Worm (Caenorhabditis elegans) whole organism, mixed stage, embryonic: Measurements from ENCODE around the gene Y73F8A.14.

Experiments
- elt-3 ChIP-seq: fragments of 150-350 bp; optimal IDR thresholded peaks from 2 replicates; lab custom pipeline; 2014; ENCODE audit warnings: missing biosample characterization, missing genetic modification characterization
- flh-1 ChIP-seq: fragments of 200-800 bp; sonication (Bioruptor generic); optimal IDR thresholded peaks from 2 replicates; lab custom pipeline; 2018; ENCODE audit warnings: mild to moderate bottlenecking, missing genetic modification characterization, moderate library complexity, missing compliant biosample characterization
- lin-13 ChIP-seq: fragments of 150-350 bp; optimal IDR thresholded peaks from 2 replicates; lab custom pipeline; 2014; ENCODE audit warnings: missing biosample characterization, missing genetic modification characterization
- lsy-2 ChIP-seq: fragments of 150-350 bp; optimal IDR thresholded peaks from 2 replicates; lab custom pipeline; 2014; ENCODE audit warnings: missing biosample characterization, missing genetic modification characterization
- mab-5 ChIP-seq: fragments of 150-350 bp; optimal IDR thresholded peaks from 2 replicates; lab custom pipeline; 2014; ENCODE audit warnings: missing biosample characterization, missing genetic modification characterization
- mep-1 ChIP-seq: fragments of 150-350 bp; optimal IDR thresholded peaks from 2 replicates; lab custom pipeline; 2017; ENCODE audit warnings: missing biosample characterization, missing genetic modification reagents, missing genetic modification characterization, inconsistent platforms
- nhr-12 ChIP-seq: fragments of 150-350 bp; optimal IDR thresholded peaks from 2 replicates; lab custom pipeline; 2014; ENCODE audit warnings: missing biosample characterization, missing genetic modification characterization
- pha-4 ChIP-seq: fragments of 150-350 bp; optimal IDR thresholded peaks from 2 replicates; lab custom pipeline; 2018; ENCODE audit warnings: missing biosample characterization, missing genetic modification reagents, missing genetic modification characterization
- snpc-4 ChIP-seq: fragments of 150-350 bp; optimal IDR thresholded peaks from 2 replicates; lab custom pipeline; 2014; ENCODE audit warnings: missing biosample characterization, missing genetic modification characterization
- sptf-1 ChIP-seq: sonication (generic microtip); optimal IDR thresholded peaks from 2 replicates; lab custom pipeline; 2017; ENCODE audit warnings: mild to moderate bottlenecking, missing genetic modification characterization, moderate library complexity, missing compliant biosample characterization

DNA sequence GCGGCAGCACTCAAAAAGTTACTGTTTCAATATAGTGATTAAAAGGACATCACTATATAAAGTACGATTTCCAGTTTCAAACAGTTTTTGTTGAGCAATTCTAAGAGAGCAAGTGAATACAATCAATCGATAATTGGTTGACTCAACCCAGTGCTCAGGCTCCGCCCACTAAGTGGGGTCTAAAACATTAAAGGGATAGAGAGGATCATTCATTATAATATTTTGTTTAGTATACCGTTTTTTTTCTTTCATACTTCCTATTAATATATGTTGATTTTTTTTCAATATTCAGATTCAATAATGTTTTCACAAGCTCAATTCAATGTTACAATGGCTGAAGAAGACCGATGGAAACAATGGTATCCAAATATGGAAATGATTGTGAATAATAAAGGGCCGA is 4.7 kb upstream of the Y73F8A.14 start, which contains the start of gene tbx-39:
- TF ChIP-seq mab-5 (tag; lab: Kevin White, UChicago): no peak
- no peak for TF ChIP-seq snpc-4 (tag; lab: Kevin White, UChicago)
- TF ChIP-seq flh-1 (GFP tag; lab: Kevin White, UChicago): no peak
- TF ChIP-seq pha-4 (tag; lab: Kevin White, UChicago): no peak
- no peak for TF ChIP-seq lsy-2 (tag; lab: Kevin White, UChicago)
- TF ChIP-seq elt-3 (tag; lab: Kevin White, UChicago): no peak
- TF ChIP-seq nhr-12 (tag; lab: Kevin White, UChicago): no peak
- no peak for TF ChIP-seq sptf-1 (tag; lab: Kevin White, UChicago)
- TF ChIP-seq mep-1 (tag; lab: Kevin White, UChicago): no peak
- TF ChIP-seq lin-13: no peak
